Fruit fly (Drosophila melanogaster) whole organism, embryonic: ENCODE measurements around the gene Obp99d.

Experiments
- Adf1 ChIP-seq: fragments of 200-800 bp; sonication (Bioruptor generic); IDR thresholded peaks from 2 replicates; pipeline ENCODE4 v1.3.6; 2022; ENCODE audit warnings: missing biosample characterization, missing genetic modification characterization
- B-H2 ChIP-seq: fragments of 200-800 bp; sonication (Bioruptor generic); optimal IDR thresholded peaks from 2 replicates; lab custom pipeline; 2018; ENCODE audit warnings: missing biosample characterization, mild to moderate bottlenecking, missing genetic modification characterization
- BtbVII ChIP-seq: fragments of 200-800 bp; sonication (Bioruptor generic); optimal IDR thresholded peaks from 3 replicates; lab custom pipeline; 2017; ENCODE audit warnings: missing biosample characterization, mild to moderate bottlenecking, missing genetic modification characterization
- C15 ChIP-seq: fragments of 200-800 bp; sonication (Bioruptor generic); IDR thresholded peaks from 3 replicates; pipeline ENCODE4 v1.3.6; 2022; ENCODE audit warnings: missing biosample characterization, missing genetic modification characterization
- CG11504 ChIP-seq: fragments of 200-800 bp; sonication (Bioruptor generic); optimal IDR thresholded peaks from 3 replicates; lab custom pipeline; 2019; ENCODE audit warnings: missing biosample characterization, mild to moderate bottlenecking, missing genetic modification characterization, moderate library complexity
- CG13424 ChIP-seq: fragments of 200-800 bp; sonication (Bioruptor generic); optimal IDR thresholded peaks from 2 replicates; lab custom pipeline; 2019; ENCODE audit warnings: missing biosample characterization, mild to moderate bottlenecking, missing genetic modification characterization, moderate library complexity
- CG14050 ChIP-seq: fragments of 200-800 bp; sonication (Bioruptor generic); IDR thresholded peaks from 3 replicates; pipeline ENCODE4 v1.3.6; 2022; ENCODE audit warnings: missing biosample characterization, missing genetic modification characterization
- CG2129 ChIP-seq: fragments of 200-800 bp; sonication (Bioruptor generic); IDR thresholded peaks from 2 replicates; pipeline ENCODE4 v1.3.6; 2022; ENCODE audit warnings: missing biosample characterization, missing genetic modification characterization; ENCODE audit not compliant: partially characterized antibody
- CG2875 ChIP-seq: fragments of 200-800 bp; sonication (Bioruptor generic); optimal IDR thresholded peaks from 2 replicates; lab custom pipeline; 2017; ENCODE audit warnings: missing biosample characterization, mild to moderate bottlenecking, missing genetic modification characterization, missing genetic modification reagents
- CG30020 ChIP-seq: fragments of 200-800 bp; optimal IDR thresholded peaks from 2 replicates; lab custom pipeline; 2019; ENCODE audit warnings: missing biosample characterization, mild to moderate bottlenecking, missing genetic modification characterization, moderate library complexity
- CG30431 ChIP-seq: fragments of 200-800 bp; sonication (Bioruptor generic); optimal IDR thresholded peaks from 2 replicates; lab custom pipeline; 2017; ENCODE audit warnings: missing biosample characterization, missing genetic modification characterization
- CG31365 ChIP-seq: fragments of 200-800 bp; sonication (Bioruptor generic); optimal IDR thresholded peaks from 2 replicates; lab custom pipeline; 2018; ENCODE audit warnings: missing biosample characterization, mild to moderate bottlenecking, missing genetic modification characterization
- CG32772 ChIP-seq: fragments of 200-800 bp; sonication (Bioruptor generic); IDR thresholded peaks from 2 replicates; pipeline ENCODE4 v1.3.6; 2022; ENCODE audit warnings: missing biosample characterization, missing genetic modification characterization
- CG33213 ChIP-seq: fragments of 200-800 bp; sonication (Bioruptor generic); optimal IDR thresholded peaks from 3 replicates; lab custom pipeline; 2016; ENCODE audit warnings: missing biosample characterization, missing genetic modification characterization
- CG3407 ChIP-seq: fragments of 200-800 bp; sonication (Bioruptor generic); optimal IDR thresholded peaks from 2 replicates; lab custom pipeline; 2018; ENCODE audit warnings: missing biosample characterization, mild to moderate bottlenecking, missing genetic modification characterization
- CG34224 ChIP-seq: fragments of 200-800 bp; sonication (Bioruptor generic); IDR thresholded peaks from 3 replicates; pipeline ENCODE4 v1.3.6; 2022; ENCODE audit warnings: missing biosample characterization, missing genetic modification characterization; ENCODE audit not compliant: partially characterized antibody
- CG4404 ChIP-seq: fragments of 200-800 bp; sonication (Bioruptor generic); IDR thresholded peaks from 2 replicates; pipeline ENCODE4 v1.3.6; 2022; ENCODE audit warnings: missing biosample characterization, missing genetic modification characterization
- CG4707 ChIP-seq: fragments of 200-800 bp; sonication (Bioruptor generic); optimal IDR thresholded peaks from 2 replicates; lab custom pipeline; 2018; ENCODE audit warnings: missing biosample characterization, mild to moderate bottlenecking, missing genetic modification characterization, moderate library complexity
- CG7556 ChIP-seq: fragments of 200-800 bp; sonication (Bioruptor generic); optimal IDR thresholded peaks from 2 replicates; lab custom pipeline; 2017; ENCODE audit warnings: missing biosample characterization, mild to moderate bottlenecking, missing genetic modification characterization
- Dfd ChIP-seq, 2 experiments: fragments of >200 bp; optimal IDR thresholded peaks; 2 replicates each; lab custom pipeline; 2017; ENCODE audit warnings: missing biosample characterization in 2 of 2, missing genetic modification characterization in 2 of 2
- Dip3 ChIP-seq: fragments of 200-800 bp; sonication (Bioruptor generic); optimal IDR thresholded peaks from 3 replicates; lab custom pipeline; 2016; ENCODE audit warnings: missing biosample characterization, missing genetic modification characterization
- Elba2 ChIP-seq: fragments of 200-800 bp; sonication (Bioruptor generic); optimal IDR thresholded peaks from 3 replicates; lab custom pipeline; 2016; ENCODE audit warnings: missing biosample characterization, missing genetic modification characterization
- H2.0 ChIP-seq: fragments of 200-800 bp; sonication (Bioruptor generic); IDR thresholded peaks from 2 replicates; pipeline ENCODE4 v1.3.6; 2022; ENCODE audit warnings: missing biosample characterization, missing genetic modification characterization
- Hey ChIP-seq: fragments of 200-800 bp; sonication (Bioruptor generic); optimal IDR thresholded peaks from 3 replicates; lab custom pipeline; 2018; ENCODE audit warnings: missing biosample characterization, mild to moderate bottlenecking, missing genetic modification characterization
- Lim3 ChIP-seq: fragments of 200-800 bp; sonication (Bioruptor generic); IDR thresholded peaks from 2 replicates; pipeline ENCODE4 v1.3.6; 2022; ENCODE audit warnings: missing biosample characterization, missing genetic modification characterization
- Mad ChIP-seq: fragments of 200-800 bp; sonication (Bioruptor generic); optimal IDR thresholded peaks from 2 replicates; lab custom pipeline; 2016; ENCODE audit warnings: missing biosample characterization, missing genetic modification characterization
- NC2β ChIP-seq: fragments of 200-800 bp; sonication (Bioruptor generic); optimal IDR thresholded peaks from 2 replicates; lab custom pipeline; 2016; ENCODE audit warnings: missing biosample characterization, missing genetic modification characterization
- Ssrp ChIP-seq: fragments of 200-800 bp; sonication (Bioruptor generic); optimal IDR thresholded peaks from 2 replicates; lab custom pipeline; 2018; ENCODE audit warnings: missing biosample characterization, mild to moderate bottlenecking, missing genetic modification characterization, moderate library complexity
- Stat92E ChIP-seq, 3 experiments: fragments of >200 bp in 2 of 3; fragments of 200-800 bp in 1 of 3; sonication (Bioruptor generic) in 1 of 3; optimal IDR thresholded peaks; 2 replicates each; lab custom pipeline; 2017 to 2019; ENCODE audit warnings: missing biosample characterization in 3 of 3, missing genetic modification characterization in 3 of 3, mild to moderate bottlenecking in 1 of 3, moderate library complexity in 1 of 3
- YL-1 ChIP-seq: fragments of 200-800 bp; sonication (Bioruptor generic); optimal IDR thresholded peaks from 3 replicates; lab custom pipeline; 2017; ENCODE audit warnings: missing biosample characterization, mild to moderate bottlenecking, missing genetic modification characterization
- al ChIP-seq: fragments of 200-800 bp; sonication (Bioruptor generic); IDR thresholded peaks from 2 replicates; pipeline ENCODE4 v1.3.6; 2022; ENCODE audit warnings: missing biosample characterization, missing genetic modification characterization
- amos ChIP-seq: fragments of 200-800 bp; sonication (Bioruptor generic); IDR thresholded peaks from 2 replicates; pipeline ENCODE4 v1.3.6; 2022; ENCODE audit warnings: missing biosample characterization, missing genetic modification characterization; ENCODE audit not compliant: partially characterized antibody
- aop ChIP-seq: fragments of 200-800 bp; sonication (Bioruptor generic); IDR thresholded peaks from 2 replicates; pipeline ENCODE4 v1.3.6; 2022; ENCODE audit warnings: missing biosample characterization, missing genetic modification characterization
- corto ChIP-seq: fragments of 200-800 bp; sonication (Bioruptor generic); optimal IDR thresholded peaks from 2 replicates; lab custom pipeline; 2016; ENCODE audit warnings: missing biosample characterization, mild to moderate bottlenecking, missing genetic modification characterization, moderate library complexity
- da ChIP-seq: fragments of 200-800 bp; sonication (Bioruptor generic); optimal IDR thresholded peaks from 2 replicates; lab custom pipeline; 2016; ENCODE audit warnings: missing biosample characterization, missing genetic modification characterization
- dysf ChIP-seq: fragments of 200-800 bp; sonication (Bioruptor generic); IDR thresholded peaks from 3 replicates; pipeline ENCODE4 v1.3.6; 2022; ENCODE audit warnings: missing biosample characterization, missing genetic modification characterization
- gfzf ChIP-seq: fragments of 200-800 bp; sonication (Bioruptor generic); optimal IDR thresholded peaks from 2 replicates; lab custom pipeline; 2016; ENCODE audit warnings: missing biosample characterization, mild to moderate bottlenecking, missing genetic modification characterization, moderate library complexity
- ham ChIP-seq: fragments of 200-800 bp; sonication (Bioruptor generic); IDR thresholded peaks from 2 replicates; pipeline ENCODE4 v1.3.6; 2022; ENCODE audit warnings: missing biosample characterization, missing genetic modification characterization
- hb ChIP-seq: fragments of 200-800 bp; sonication (Bioruptor generic); IDR thresholded peaks from 3 replicates; pipeline ENCODE4 v1.3.6; 2022; ENCODE audit warnings: missing biosample characterization, missing genetic modification characterization; ENCODE audit not compliant: partially characterized antibody
- hkb ChIP-seq, 2 experiments: fragments of 200-800 bp in 1 of 2; fragments of >200 bp in 1 of 2; sonication (Bioruptor generic) in 1 of 2; IDR thresholded peaks in 1 of 2; optimal IDR thresholded peaks in 1 of 2; 2 replicates each; pipeline versions ENCODE4 v1.3.6 to Lab custom; 2017 to 2022; ENCODE audit warnings: missing biosample characterization in 1 of 2, missing genetic modification characterization in 1 of 2
- lbe ChIP-seq: fragments of 200-800 bp; sonication (Bioruptor generic); optimal IDR thresholded peaks from 2 replicates; lab custom pipeline; 2016; ENCODE audit warnings: missing biosample characterization, mild to moderate bottlenecking, missing genetic modification characterization
- onecut ChIP-seq: fragments of 200-800 bp; sonication (Bioruptor generic); IDR thresholded peaks from 2 replicates; pipeline ENCODE4 v1.3.6; 2022; ENCODE audit warnings: missing biosample characterization, missing genetic modification characterization
- otp ChIP-seq: fragments of 200-800 bp; sonication (Bioruptor generic); IDR thresholded peaks from 3 replicates; pipeline ENCODE4, ENCODE4 v1.3.6; 2022; ENCODE audit warnings: missing biosample characterization, missing genetic modification characterization
- pan ChIP-seq, 4 experiments: fragments of >200 bp in 3 of 4; fragments of 200-800 bp in 1 of 4; sonication (Bioruptor generic) in 1 of 4; optimal IDR thresholded peaks in 3 of 4; IDR thresholded peaks in 1 of 4; 2 replicates each; pipeline versions ENCODE4 v1.3.6 to Lab custom; 2017 to 2022; ENCODE audit warnings: missing biosample characterization in 2 of 4, missing genetic modification characterization in 2 of 4, mixed read lengths in 1 of 4
- phol ChIP-seq: fragments of 200-800 bp; sonication (Bioruptor generic); optimal IDR thresholded peaks from 3 replicates; lab custom pipeline; 2018; ENCODE audit warnings: missing biosample characterization, mild to moderate bottlenecking, missing genetic modification characterization, moderate library complexity
- prd ChIP-seq, 3 experiments: fragments of >200 bp in 2 of 3; fragments of 200-800 bp in 1 of 3; sonication (Bioruptor generic) in 1 of 3; optimal IDR thresholded peaks in 2 of 3; IDR thresholded peaks in 1 of 3; 2 replicates in 2 of 3; 3 replicates in 1 of 3; pipeline versions ENCODE4 v1.3.6 to Lab custom; 2017 to 2022; ENCODE audit warnings: missing biosample characterization in 1 of 3, missing genetic modification characterization in 1 of 3
- ranshi ChIP-seq: fragments of 200-800 bp; sonication (Bioruptor generic); IDR thresholded peaks from 2 replicates; pipeline ENCODE4 v1.3.6; 2022; ENCODE audit warnings: missing biosample characterization, missing genetic modification characterization
- tap ChIP-seq: fragments of 200-800 bp; optimal IDR thresholded peaks from 3 replicates; lab custom pipeline; 2019; ENCODE audit warnings: missing biosample characterization, mild to moderate bottlenecking, missing genetic modification characterization, moderate library complexity

The Obp99d gene

DNA sequence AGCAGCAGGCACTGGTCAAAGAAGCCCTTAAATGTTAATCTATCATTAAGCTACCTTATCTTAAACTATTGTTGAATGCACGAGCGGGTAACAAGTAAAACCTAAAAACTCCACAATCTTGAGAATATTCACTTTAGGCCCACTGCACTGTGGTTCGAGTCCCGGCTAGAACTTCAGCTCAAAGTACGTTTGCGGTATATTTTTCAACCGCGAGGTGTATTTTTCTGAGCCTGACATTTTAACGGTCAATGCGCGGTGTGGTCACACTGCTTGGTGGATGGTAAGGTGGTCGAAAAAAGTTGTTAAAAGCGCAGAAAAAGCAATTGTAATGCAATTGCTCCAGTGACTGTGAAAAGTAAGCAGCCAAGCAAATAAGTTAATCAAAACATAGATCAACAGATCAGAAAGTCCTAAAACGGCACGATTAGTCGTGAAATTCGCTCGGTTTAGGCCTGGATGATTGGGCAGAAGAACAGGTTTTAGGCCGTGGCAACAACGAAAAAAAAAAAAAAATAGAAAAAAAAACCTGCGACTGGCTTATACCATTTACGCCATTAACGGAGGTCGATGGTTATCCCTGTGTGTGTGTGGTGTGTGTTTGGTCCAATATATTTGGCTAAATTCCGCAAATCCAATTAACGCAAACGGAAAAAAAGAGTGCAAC, 11.4 kb downstream of the Obp99d start, which contains the start of gene Kul (continued):
- TF ChIP-seq hkb (optimal IDR thresholded peaks at IDR 0.05; lab: Kevin White, UChicago) (no peak), hkb (GFP tag; IDR thresholded peaks at IDR 0.05; lab: Robert Waterston, UW) (0 out of 2 replicates have a peak, but pooled peaks have one; percentile 20), phol (tag; lab: Kevin White, UChicago) (peak; percentile 37), Mad (GFP tag; lab: Kevin White, UChicago) (no peak), al (GFP tag; lab: Robert Waterston, UW) (no peak), CG30431 (GFP tag; lab: Kevin White, UChicago) (no peak), NC2β (GFP tag; lab: Kevin White, UChicago) (no peak), dysf (GFP tag; lab: Robert Waterston, UW) (no peak), Dip3 (no peak), CG2129 (no peak), otp (GFP tag; lab: Robert Waterston, UW) (no peak), CG34224 (GFP tag; lab: Robert Waterston, UW) (peak; percentile 47; the same call in 1 of the 3 replicates), pan (optimal IDR thresholded peaks at IDR 0.05; lab: Kevin White, UChicago) (no peak), pan (GFP tag; optimal IDR thresholded peaks at IDR 0.05 in 1 of 2, IDR thresholded peaks at IDR 0.05 in 1 of 2) (peak in 1 of 2 experiments; percentile 36), amos (GFP tag; lab: Robert Waterston, UW) (0 out of 2 replicates have a peak, but pooled peaks have one; percentile 36), ham (GFP tag; lab: Robert Waterston, UW) (no peak), CG11504 (no peak), Dfd (GFP tag; optimal IDR thresholded peaks at IDR 0.05; lab: Kevin White, UChicago) (no peak), da (GFP tag; lab: Kevin White, UChicago) (no peak), tap (tag; lab: Kevin White, UChicago) (no peak), H2.0 (GFP tag; lab: Robert Waterston, UW) (no peak), CG3407 (no peak), C15 (GFP tag; lab: Robert Waterston, UW) (no peak), CG4404 (no peak), BtbVII (GFP tag; lab: Kevin White, UChicago) (no peak), CG14050 (GFP tag; lab: Robert Waterston, UW) (no peak), lbe (no peak), ranshi (GFP tag; lab: Robert Waterston, UW) (no peak), Hey (tag; lab: Kevin White, UChicago) (no peak), Stat92E (GFP tag; optimal IDR thresholded peaks at IDR 0.05; lab: Kevin White, UChicago) (no peak), aop (no peak), CG7556 (GFP tag; lab: Kevin White, UChicago) (no peak), Ssrp (no peak), prd (optimal IDR thresholded peaks at IDR 0.05; lab: Kevin White, UChicago) (no peak), prd (GFP tag; IDR thresholded peaks at IDR 0.05; lab: Robert Waterston, UW) (no peak), CG32772 (GFP tag; lab: Robert Waterston, UW) (peak; percentile 72), CG4707 (GFP tag; lab: Kevin White, UChicago) (peak; percentile 48), CG33213 (GFP tag; lab: Kevin White, UChicago) (peak; percentile 39), corto (GFP tag; lab: Kevin White, UChicago) (no peak), onecut (GFP tag; lab: Robert Waterston, UW) (no peak), hb (GFP tag; lab: Robert Waterston, UW) (no peak), YL-1 (no peak), B-H2 (GFP tag; lab: Kevin White, UChicago) (no peak), Adf1 (GFP tag; lab: Robert Waterston, UW) (no peak), gfzf (GFP tag; lab: Kevin White, UChicago) (peak; percentile 87), Elba2 (no peak), Lim3 (GFP tag; lab: Robert Waterston, UW) (no peak), CG2875 (GFP tag; lab: Kevin White, UChicago) (no peak), CG31365 (tag; lab: Kevin White, UChicago) (no peak), CG30020 (tag; lab: Kevin White, UChicago) (no peak), CG13424 (tag; lab: Kevin White, UChicago) (no peak)
